Worm (Caenorhabditis elegans): Measurements from ENCODE around the gene dmd-5.

- no peak for TF ChIP-seq ama-1 (optimal IDR thresholded peaks at IDR 0.05)
- TF ChIP-seq ceh-13 (GFP tag; optimal IDR thresholded peaks at IDR 0.05): no peak
- TF ChIP-seq hmbx-1 (tag; optimal IDR thresholded peaks at IDR 0.05): no peak
- no peak for TF ChIP-seq hmg-4 (GFP tag; optimal IDR thresholded peaks at IDR 0.05)
- no peak for TF ChIP-seq ceh-36 (tag; optimal IDR thresholded peaks at IDR 0.05)
- no peak for TF ChIP-seq pes-1 (GFP tag; IDR thresholded peaks at IDR 0.05)
- TF ChIP-seq sea-1 (GFP tag; conservative IDR thresholded peaks at IDR 0.05): no peak
- no peak for TF ChIP-seq aly-1 (tag; optimal IDR thresholded peaks at IDR 0.05)
- no peak for TF ChIP-seq tbx-37 (GFP tag; conservative IDR thresholded peaks at IDR 0.05)
Measured at ce11 chrII:5788815-5789214, 14.8 kb upstream of the dmd-5 start, which contains the start of gene K05F1.13.

All from whole organism, early embryonic.